Fruit fly (Drosophila melanogaster) whole organism, embryonic: ENCODE results near the gene Naa20A.

Source experiments
- Ada2b ChIP-seq: fragments of 200-800 bp; sonication (Bioruptor generic); IDR thresholded peaks from 2 replicates; pipeline ENCODE4 v1.3.6; 2022; ENCODE audit warnings: missing biosample characterization, missing genetic modification characterization
- Atf3 ChIP-seq: fragments of 200-800 bp; sonication (Bioruptor generic); optimal IDR thresholded peaks from 3 replicates; lab custom pipeline; 2016; ENCODE audit warnings: missing biosample characterization, missing genetic modification characterization
- Bdp1 ChIP-seq: fragments of 200-800 bp; sonication (Bioruptor generic); optimal IDR thresholded peaks from 3 replicates; lab custom pipeline; 2016; ENCODE audit warnings: missing biosample characterization, missing genetic modification characterization
- CG10979 ChIP-seq: fragments of 200-800 bp; sonication (Bioruptor generic); optimal IDR thresholded peaks from 2 replicates; lab custom pipeline; 2018; ENCODE audit warnings: missing biosample characterization, mild to moderate bottlenecking, missing genetic modification characterization, moderate library complexity
- CG12219 ChIP-seq: fragments of 200-800 bp; sonication (Bioruptor generic); optimal IDR thresholded peaks from 3 replicates; lab custom pipeline; 2018; ENCODE audit warnings: missing biosample characterization, mild to moderate bottlenecking, missing genetic modification characterization
- CG1233 ChIP-seq: fragments of 200-800 bp; sonication (Bioruptor generic); optimal IDR thresholded peaks from 4 replicates; lab custom pipeline; 2018; ENCODE audit warnings: missing biosample characterization, mild to moderate bottlenecking, missing genetic modification characterization
- CG13287 ChIP-seq: fragments of 200-800 bp; sonication (Bioruptor generic); IDR thresholded peaks from 2 replicates; pipeline ENCODE4 v1.3.6; 2022; ENCODE audit warnings: missing biosample characterization, missing genetic modification characterization; ENCODE audit not compliant: partially characterized antibody
- CG14860 ChIP-seq: fragments of 200-800 bp; sonication (Bioruptor generic); IDR thresholded peaks from 3 replicates; pipeline ENCODE4 v1.3.6; 2022; ENCODE audit warnings: missing biosample characterization, missing genetic modification characterization; ENCODE audit not compliant: partially characterized antibody
- CG15601 ChIP-seq: fragments of 200-800 bp; sonication (Bioruptor generic); optimal IDR thresholded peaks from 3 replicates; lab custom pipeline; 2019; ENCODE audit warnings: missing biosample characterization, mild to moderate bottlenecking, missing genetic modification characterization, moderate library complexity
- CG2678 ChIP-seq: fragments of 200-800 bp; sonication (Bioruptor generic); optimal IDR thresholded peaks from 3 replicates; lab custom pipeline; 2019; ENCODE audit warnings: missing biosample characterization, mild to moderate bottlenecking, missing genetic modification characterization, moderate library complexity
- CG34422 ChIP-seq: fragments of 200-800 bp; sonication (Bioruptor generic); IDR thresholded peaks from 3 replicates; pipeline ENCODE4 v1.3.6; 2022; ENCODE audit warnings: missing biosample characterization, missing genetic modification characterization
- CG6791 ChIP-seq: fragments of 200-800 bp; sonication (Bioruptor generic); IDR thresholded peaks from 3 replicates; pipeline ENCODE4 v1.3.6; 2022; ENCODE audit warnings: missing biosample characterization, missing genetic modification characterization; ENCODE audit not compliant: partially characterized antibody
- CG6813 ChIP-seq: fragments of 200-800 bp; sonication (Bioruptor generic); optimal IDR thresholded peaks from 2 replicates; lab custom pipeline; 2017; ENCODE audit warnings: missing biosample characterization, missing genetic modification characterization, mild to moderate bottlenecking, moderate library complexity, missing genetic modification reagents
- CG8089 ChIP-seq: fragments of 200-800 bp; sonication (Bioruptor generic); optimal IDR thresholded peaks from 3 replicates; lab custom pipeline; 2016; ENCODE audit warnings: missing biosample characterization, missing genetic modification characterization
- CG8290 ChIP-seq, 3 experiments: fragments of 200-800 bp; sonication (Bioruptor generic); optimal IDR thresholded peaks; 2 replicates each; lab custom pipeline; 2016 to 2019; ENCODE audit warnings: missing biosample characterization in 3 of 3, missing genetic modification characterization in 3 of 3, mild to moderate bottlenecking in 2 of 3, moderate library complexity in 1 of 3
- CG8478 ChIP-seq: fragments of >200 bp; optimal IDR thresholded peaks from 2 replicates; lab custom pipeline; 2018
- CG8924 ChIP-seq: fragments of 200-800 bp; optimal IDR thresholded peaks from 3 replicates; lab custom pipeline; 2019; ENCODE audit warnings: missing biosample characterization, mild to moderate bottlenecking, missing genetic modification characterization, moderate library complexity
- CrebB ChIP-seq: fragments of 200-800 bp; sonication (Bioruptor generic); optimal IDR thresholded peaks from 3 replicates; lab custom pipeline; 2018; ENCODE audit warnings: missing biosample characterization, mild to moderate bottlenecking, missing genetic modification characterization
- Dll ChIP-seq: fragments of 200-800 bp; sonication (Bioruptor generic); IDR thresholded peaks from 4 replicates; pipeline ENCODE4 v1.3.6; 2022; ENCODE audit warnings: missing biosample characterization, missing genetic modification characterization; ENCODE audit not compliant: partially characterized antibody
- E2f2 ChIP-seq: fragments of 200-800 bp; sonication (Bioruptor generic); IDR thresholded peaks from 2 replicates; pipeline ENCODE4 v1.3.6; 2022; ENCODE audit warnings: missing biosample characterization, missing genetic modification characterization
- HmgZ ChIP-seq: fragments of 200-800 bp; sonication (Bioruptor generic); optimal IDR thresholded peaks from 2 replicates; lab custom pipeline; 2018; ENCODE audit warnings: missing biosample characterization, mild to moderate bottlenecking, missing genetic modification characterization
- MTF-1 ChIP-seq: fragments of 200-800 bp; sonication (Bioruptor generic); optimal IDR thresholded peaks from 2 replicates; lab custom pipeline; 2018; ENCODE audit warnings: missing biosample characterization, mild to moderate bottlenecking, missing genetic modification characterization, borderline replicate concordance
- Med ChIP-seq: fragments of 200-800 bp; sonication (Bioruptor generic); peaks from one replicate; lab custom pipeline; 2016; ENCODE audit warnings: missing biosample characterization, missing genetic modification characterization, mild to moderate bottlenecking, inconsistent platforms, moderate library complexity
- Rfx ChIP-seq: fragments of 200-800 bp; sonication (Bioruptor generic); IDR thresholded peaks from 2 replicates; pipeline ENCODE4 v1.3.6; 2022; ENCODE audit warnings: missing biosample characterization, missing genetic modification characterization
- Scr ChIP-seq: fragments of 200-800 bp; sonication (Bioruptor generic); IDR thresholded peaks from 2 replicates; pipeline ENCODE4 v1.3.6; 2022; ENCODE audit warnings: missing biosample characterization, missing genetic modification characterization; ENCODE audit not compliant: partially characterized antibody
- Sin3A ChIP-seq: fragments of >200 bp; optimal IDR thresholded peaks from 2 replicates; lab custom pipeline; 2018
- ac ChIP-seq: fragments of 200-800 bp; sonication (Bioruptor generic); optimal IDR thresholded peaks from 3 replicates; lab custom pipeline; 2017; ENCODE audit warnings: missing biosample characterization, mild to moderate bottlenecking, missing genetic modification characterization
- bbx ChIP-seq: fragments of 200-800 bp; sonication (Bioruptor generic); IDR thresholded peaks from 2 replicates; pipeline ENCODE4 v1.3.6; 2022; ENCODE audit warnings: missing biosample characterization, missing genetic modification characterization; ENCODE audit not compliant: partially characterized antibody
- cg ChIP-seq: fragments of 200-800 bp; sonication (Bioruptor generic); optimal IDR thresholded peaks from 3 replicates; lab custom pipeline; 2019; ENCODE audit warnings: missing biosample characterization, mild to moderate bottlenecking, missing genetic modification characterization, moderate library complexity
- chinmo ChIP-seq: fragments of 200-800 bp; sonication (Bioruptor generic); IDR thresholded peaks from 4 replicates; pipeline ENCODE4 v1.3.6; 2022; ENCODE audit warnings: missing biosample characterization, missing genetic modification characterization; ENCODE audit not compliant: partially characterized antibody
- crol ChIP-seq: fragments of 200-800 bp; sonication (Bioruptor generic); IDR thresholded peaks from 2 replicates; pipeline ENCODE4 v1.3.6; 2022; ENCODE audit warnings: missing biosample characterization, missing genetic modification characterization
- gcm2 ChIP-seq: fragments of 200-800 bp; sonication (Bioruptor generic); optimal IDR thresholded peaks from 2 replicates; lab custom pipeline; 2016; ENCODE audit warnings: missing biosample characterization, missing genetic modification characterization
- grn ChIP-seq: fragments of 200-800 bp; sonication (Bioruptor generic); optimal IDR thresholded peaks from 3 replicates; lab custom pipeline; 2017; ENCODE audit warnings: missing biosample characterization, missing genetic modification characterization
- mirr ChIP-seq: fragments of 200-800 bp; sonication (Bioruptor generic); optimal IDR thresholded peaks from 3 replicates; lab custom pipeline; 2018; ENCODE audit warnings: missing biosample characterization, mild to moderate bottlenecking, missing genetic modification characterization
- nau ChIP-seq: fragments of 200-800 bp; sonication (Bioruptor generic); optimal IDR thresholded peaks from 3 replicates; lab custom pipeline; 2017; ENCODE audit warnings: missing biosample characterization, mild to moderate bottlenecking, missing genetic modification characterization, missing genetic modification reagents
- nerfin-2 ChIP-seq: fragments of 200-800 bp; sonication (Bioruptor generic); IDR thresholded peaks from 2 replicates; pipeline ENCODE4 v1.3.6; 2022; ENCODE audit warnings: missing biosample characterization, missing genetic modification characterization; ENCODE audit not compliant: partially characterized antibody
- nom ChIP-seq: fragments of 200-800 bp; sonication (Bioruptor generic); optimal IDR thresholded peaks from 2 replicates; lab custom pipeline; 2017; ENCODE audit warnings: missing biosample characterization, missing genetic modification characterization, mild to moderate bottlenecking, moderate library complexity, missing genetic modification reagents
- oc ChIP-seq: fragments of 200-800 bp; sonication (Bioruptor generic); optimal IDR thresholded peaks from 2 replicates; lab custom pipeline; 2018; ENCODE audit warnings: missing biosample characterization, mild to moderate bottlenecking, missing genetic modification characterization, moderate library complexity
- phol ChIP-seq: fragments of 200-800 bp; sonication (Bioruptor generic); optimal IDR thresholded peaks from 3 replicates; lab custom pipeline; 2018; ENCODE audit warnings: missing biosample characterization, mild to moderate bottlenecking, missing genetic modification characterization, moderate library complexity
- salm ChIP-seq: fragments of 200-800 bp; sonication (Bioruptor generic); optimal IDR thresholded peaks from 2 replicates; lab custom pipeline; 2018; ENCODE audit warnings: missing biosample characterization, mild to moderate bottlenecking, missing genetic modification characterization
- ssp ChIP-seq: fragments of 200-800 bp; sonication (Bioruptor generic); IDR thresholded peaks from 2 replicates; pipeline ENCODE4 v1.3.6; 2022; ENCODE audit warnings: missing biosample characterization, missing genetic modification characterization
- stwl ChIP-seq: fragments of 200-800 bp; sonication (Bioruptor generic); optimal IDR thresholded peaks from 3 replicates; lab custom pipeline; 2018; ENCODE audit warnings: missing biosample characterization, mild to moderate bottlenecking, missing genetic modification characterization, moderate library complexity
- sug ChIP-seq: fragments of 200-800 bp; optimal IDR thresholded peaks from 2 replicates; lab custom pipeline; 2019; ENCODE audit warnings: missing biosample characterization, mild to moderate bottlenecking, missing genetic modification characterization, moderate library complexity
- twi ChIP-seq: fragments of 200-800 bp; optimal IDR thresholded peaks from 2 replicates; lab custom pipeline; 2019; ENCODE audit warnings: missing biosample characterization, mild to moderate bottlenecking, missing genetic modification characterization, moderate library complexity
- unc-4 ChIP-seq: fragments of 200-800 bp; sonication (Bioruptor generic); IDR thresholded peaks from 2 replicates; pipeline ENCODE4 v1.3.6; 2022; ENCODE audit warnings: missing biosample characterization, missing genetic modification characterization; ENCODE audit not compliant: partially characterized antibody
- zf30C ChIP-seq: fragments of 200-800 bp; sonication (Bioruptor generic); optimal IDR thresholded peaks from 3 replicates; lab custom pipeline; 2018; ENCODE audit warnings: missing biosample characterization, mild to moderate bottlenecking, missing genetic modification characterization
- zfh1 ChIP-seq: fragments of 200-800 bp; sonication (Bioruptor generic); IDR thresholded peaks from 3 replicates; pipeline ENCODE4 v1.3.6; 2022; ENCODE audit warnings: missing biosample characterization, missing genetic modification characterization

Naa20A gene

DNA sequence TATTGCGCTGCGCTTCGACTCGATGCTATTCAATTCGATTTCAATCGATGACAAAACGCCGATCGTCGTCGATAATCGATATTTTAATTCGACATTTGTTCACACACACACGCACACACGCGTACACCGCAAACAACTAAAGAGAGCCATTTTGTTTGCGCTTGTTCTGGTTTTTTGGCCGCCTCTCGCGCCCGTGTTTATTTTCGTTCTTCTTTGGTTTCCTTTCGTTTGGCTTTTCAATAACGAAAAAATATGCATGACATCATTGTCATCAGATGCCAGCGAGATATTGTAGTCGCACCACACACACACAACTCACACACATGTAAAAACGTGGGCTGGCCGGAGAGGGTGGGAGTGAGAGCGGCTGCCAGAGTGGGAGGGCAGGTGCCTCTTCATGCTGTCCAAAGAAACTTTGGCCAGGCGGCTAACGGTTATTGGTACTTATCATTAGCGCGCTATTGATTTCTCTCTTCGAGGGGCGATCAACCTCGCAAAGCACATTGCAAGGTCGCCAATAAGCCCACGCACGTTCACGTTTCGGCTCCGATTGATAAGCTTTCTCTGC lies 14.7 kb downstream of the Naa20A start (continued):
- TF ChIP-seq sug (tag; lab: Kevin White, UChicago), result peak; percentile 76
- TF ChIP-seq Atf3 (GFP tag; lab: Kevin White, UChicago), result peak; percentile 32
- peak; percentile 50 for TF ChIP-seq CG6813 (GFP tag; lab: Kevin White, UChicago)
- peak; percentile 49; the same call in 1 of the 2 replicates for TF ChIP-seq Scr (GFP tag; lab: Robert Waterston, UW)
- TF ChIP-seq cg, result peak; percentile 85
- TF ChIP-seq bbx (GFP tag; lab: Robert Waterston, UW), result 0 out of 2 replicates have a peak, but pooled peaks have one; percentile 10
- no peak for TF ChIP-seq CG10979 (tag; lab: Kevin White, UChicago)
- peak; percentile 32 for TF ChIP-seq unc-4 (GFP tag; lab: Robert Waterston, UW)
- TF ChIP-seq CG14860, result peak; percentile 56; the same call in 1 of the 3 replicates
- TF ChIP-seq phol (tag; lab: Kevin White, UChicago), result peak; percentile 31
- peak; percentile 43 for TF ChIP-seq grn (GFP tag; lab: Kevin White, UChicago)
- no peak for TF ChIP-seq MTF-1
- TF ChIP-seq nau (GFP tag; lab: Kevin White, UChicago), result peak; percentile 31
- TF ChIP-seq CG8478, result no peak
- peak; percentile 24 for TF ChIP-seq oc (tag; lab: Kevin White, UChicago)
- TF ChIP-seq CG34422 (GFP tag; lab: Robert Waterston, UW), result peak; percentile 28; the same call in 1 of the 3 replicates
- TF ChIP-seq CG8089 (GFP tag; lab: Kevin White, UChicago), result no peak
- peak; percentile 57; the same call in 3 of the 4 replicates for TF ChIP-seq Dll (GFP tag; lab: Robert Waterston, UW)
- TF ChIP-seq ac (GFP tag; lab: Kevin White, UChicago), result no peak
- no peak for TF ChIP-seq CG12219
- peak; percentile 87; the same call in 1 of the 4 replicates for TF ChIP-seq chinmo (GFP tag; lab: Robert Waterston, UW)
- TF ChIP-seq mirr, result peak; percentile 65
- TF ChIP-seq Sin3A (lab: Kevin White, UChicago), result no peak
- TF ChIP-seq nerfin-2, result peak; percentile 59
- peak; percentile 19 for TF ChIP-seq CG1233 (GFP tag; lab: Kevin White, UChicago)
- TF ChIP-seq CG8924 (tag; lab: Kevin White, UChicago), result peak; percentile 21
- peak; percentile 60 for TF ChIP-seq CG13287 (GFP tag; lab: Robert Waterston, UW)
- peak; percentile 60 for TF ChIP-seq stwl (tag; lab: Kevin White, UChicago)
- TF ChIP-seq nom (GFP tag; lab: Kevin White, UChicago), result peak; percentile 26
- peak; percentile 14; the same call in 1 of the 3 replicates for TF ChIP-seq zfh1 (GFP tag; lab: Robert Waterston, UW)
- peak; percentile 20 for TF ChIP-seq CG2678 (tag; lab: Kevin White, UChicago)
- TF ChIP-seq Ada2b, result no peak
- peak; percentile 22 for TF ChIP-seq twi
- TF ChIP-seq CG8290 (GFP tag; optimal IDR thresholded peaks at IDR 0.05; lab: Kevin White, UChicago), result no peak
- TF ChIP-seq CG8290 (tag; optimal IDR thresholded peaks at IDR 0.05; lab: Kevin White, UChicago), result peak in 1 of 2 experiments; percentile 19
- TF ChIP-seq Med (GFP tag; lab: Kevin White, UChicago), result peak; percentile 54
- 0 out of 2 replicates have a peak, but pooled peaks have one; percentile 3 for TF ChIP-seq Rfx (GFP tag; lab: Robert Waterston, UW)
- peak; percentile 35; the same call in 1 of the 2 replicates for TF ChIP-seq E2f2
- TF ChIP-seq HmgZ (tag; lab: Kevin White, UChicago), result peak; percentile 20
- TF ChIP-seq gcm2, result no peak
- peak; percentile 31 for TF ChIP-seq zf30C (GFP tag; lab: Kevin White, UChicago)
- peak; percentile 72; the same call in 2 of the 3 replicates for TF ChIP-seq CG6791
- TF ChIP-seq CrebB (tag; lab: Kevin White, UChicago), result peak; percentile 15
- TF ChIP-seq salm (tag; lab: Kevin White, UChicago), result no peak
- no peak for TF ChIP-seq ssp (GFP tag; lab: Robert Waterston, UW)
- TF ChIP-seq CG15601 (tag; lab: Kevin White, UChicago), result peak; percentile 56
- TF ChIP-seq crol (GFP tag; lab: Robert Waterston, UW), result peak; percentile 61
- TF ChIP-seq Bdp1, result no peak
